Fruit fly (Drosophila melanogaster): ENCODE measurements around the gene CG6479.

Gene CG6479

dm6 chr3L:17320711-17321110, 18.4 kb downstream of the CG6479 start, which contains the start of gene ND-24L:
TSS of gene ND-24L (minus strand) at chr3L:17320811.
- TF ChIP-seq CG8478 (optimal IDR thresholded peaks at IDR 0.05), result no peak
- no peak for TF ChIP-seq psq (optimal IDR thresholded peaks at IDR 0.05)
- TF ChIP-seq Dll (optimal IDR thresholded peaks at IDR 0.05), result no peak
- no peak for TF ChIP-seq EcR (GFP tag; optimal IDR thresholded peaks at IDR 0.05)
- no peak for TF ChIP-seq pan (optimal IDR thresholded peaks at IDR 0.05)
- no peak for TF ChIP-seq usp (GFP tag; optimal IDR thresholded peaks at IDR 0.05)

- no peak for TF ChIP-seq psq (optimal IDR thresholded peaks at IDR 0.05)
- TF ChIP-seq CG8478 (optimal IDR thresholded peaks at IDR 0.05), result no peak
- no peak for TF ChIP-seq pan (optimal IDR thresholded peaks at IDR 0.05)
- TF ChIP-seq usp (GFP tag; optimal IDR thresholded peaks at IDR 0.05), result no peak
- TF ChIP-seq Dll (optimal IDR thresholded peaks at IDR 0.05), result no peak
- no peak for TF ChIP-seq EcR (GFP tag; optimal IDR thresholded peaks at IDR 0.05)
These were observed 22.8 kb downstream of the CG6479 start for dm6 chr3L:17316220-17316619.

- TF ChIP-seq EcR (GFP tag; optimal IDR thresholded peaks at IDR 0.05), result no peak
- no peak for TF ChIP-seq usp (GFP tag; optimal IDR thresholded peaks at IDR 0.05)
- TF ChIP-seq pan (optimal IDR thresholded peaks at IDR 0.05), result no peak
- no peak for TF ChIP-seq psq (optimal IDR thresholded peaks at IDR 0.05)
- TF ChIP-seq CG8478 (optimal IDR thresholded peaks at IDR 0.05), result no peak
- TF ChIP-seq Dll (optimal IDR thresholded peaks at IDR 0.05), result no peak
These were observed 28.6 kb downstream of the CG6479 start for dm6 chr3L:17310509-17310908.

dm6 chr3L:17292205-17292604, 46.9 kb downstream of the CG6479 start:
- TF ChIP-seq psq (optimal IDR thresholded peaks at IDR 0.05), result no peak
- no peak for TF ChIP-seq usp (GFP tag; optimal IDR thresholded peaks at IDR 0.05)
- TF ChIP-seq EcR (GFP tag; optimal IDR thresholded peaks at IDR 0.05), result no peak
- TF ChIP-seq pan (optimal IDR thresholded peaks at IDR 0.05), result no peak
- no peak for TF ChIP-seq Dll (optimal IDR thresholded peaks at IDR 0.05)

Measured in whole organism.